Worm (Caenorhabditis elegans): ENCODE measurements around the gene kcc-2.

Gene kcc-2

DNA sequence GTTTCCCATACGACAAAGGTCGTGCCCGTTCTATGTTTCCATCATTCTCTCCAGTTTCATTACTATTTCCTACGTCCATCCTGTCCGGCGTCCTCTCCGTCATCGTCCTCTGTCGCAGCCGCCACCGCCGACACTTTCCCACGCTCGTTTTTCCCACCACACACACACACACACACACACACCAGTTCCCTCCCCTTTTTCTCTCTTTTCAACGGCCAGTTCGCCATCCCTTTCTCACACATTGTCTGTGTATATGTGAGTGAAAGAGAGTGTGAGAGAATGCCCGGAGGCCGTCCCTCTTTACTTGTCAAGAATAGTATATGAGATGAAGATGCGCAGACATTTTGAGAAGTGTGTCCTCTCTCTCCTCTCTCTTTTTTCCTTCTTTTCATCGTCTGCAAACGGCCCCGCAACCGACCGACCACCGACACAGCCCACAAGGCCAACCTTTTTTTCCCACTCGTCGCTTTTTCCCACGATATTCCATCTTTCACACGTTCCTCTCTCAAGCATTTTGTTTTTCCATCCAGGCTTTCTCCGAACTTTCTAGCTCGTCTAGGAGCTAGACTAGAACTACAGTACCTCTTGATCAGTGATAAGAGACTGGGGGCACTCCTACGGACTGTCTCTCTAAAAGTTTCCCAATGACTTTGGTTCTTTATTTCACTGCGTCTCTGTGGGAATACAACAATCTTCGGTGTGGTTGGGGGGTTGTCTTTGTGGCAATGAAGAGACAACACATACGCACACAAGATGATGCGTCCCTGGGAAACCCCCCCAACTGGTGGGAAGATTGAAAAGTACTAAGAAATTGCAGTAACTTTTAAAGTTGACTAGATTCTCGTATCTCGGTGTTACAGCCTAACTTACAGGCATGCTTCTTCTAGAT, 56.5 kb downstream of the kcc-2 start (continued):
- peak; percentile 63 for TF ChIP-seq fkh-10 (GFP tag; optimal IDR thresholded peaks at IDR 0.05)
- TF ChIP-seq nhr-28 (tag; optimal IDR thresholded peaks at IDR 0.05): no peak
- TF ChIP-seq efl-3 (GFP tag; optimal IDR thresholded peaks at IDR 0.05): no peak
- no peak for TF ChIP-seq ces-1 (GFP tag; optimal IDR thresholded peaks at IDR 0.05)
- peak; percentile 65 to 75 for TF ChIP-seq lsy-2 (tag; optimal IDR thresholded peaks at IDR 0.05)
- TF ChIP-seq lin-35 (GFP tag; optimal IDR thresholded peaks at IDR 0.05): peak; percentile 59 to 68
- TF ChIP-seq fkh-8 (tag; optimal IDR thresholded peaks at IDR 0.05): peak; percentile 55
- no peak for TF ChIP-seq hlh-17 (GFP tag; optimal IDR thresholded peaks at IDR 0.05; ENCODE audit: borderline replicate concordance)
- TF ChIP-seq Y116A8C.19 (tag; optimal IDR thresholded peaks at IDR 0.05; ENCODE audit: borderline replicate concordance): no peak
- no peak for TF ChIP-seq C34B4.2 (tag; optimal IDR thresholded peaks at IDR 0.05)
- TF ChIP-seq fkh-4 (tag; optimal IDR thresholded peaks at IDR 0.05; ENCODE audit: borderline replicate concordance): no peak
- TF ChIP-seq unc-98 (GFP tag; IDR thresholded peaks at IDR 0.05): no peak
- no peak for TF ChIP-seq ceh-8 (GFP tag; optimal IDR thresholded peaks at IDR 0.05)
- TF ChIP-seq fos-1 (tag; optimal IDR thresholded peaks at IDR 0.05): no peak
- peak; percentile 84 for TF ChIP-seq snpc-4 (tag; optimal IDR thresholded peaks at IDR 0.05)
- TF ChIP-seq tlp-1 (tag; optimal IDR thresholded peaks at IDR 0.05): no peak
- peak; percentile 77 for TF ChIP-seq nhr-47 (tag; optimal IDR thresholded peaks at IDR 0.05)
- peak; percentile 79 for TF ChIP-seq nhr-90 (tag; optimal IDR thresholded peaks at IDR 0.05; ENCODE audit: poor library complexity)
- no peak for TF ChIP-seq alr-1 (tag; optimal IDR thresholded peaks at IDR 0.05; ENCODE audit: borderline replicate concordance)
- TF ChIP-seq ama-1 (optimal IDR thresholded peaks at IDR 0.05): no peak
- TF ChIP-seq zip-4 (GFP tag; optimal IDR thresholded peaks at IDR 0.05): no peak
- TF ChIP-seq sup-37 (GFP tag; optimal IDR thresholded peaks at IDR 0.05): no peak
- peak; percentile 56 for TF ChIP-seq irx-1 (tag; optimal IDR thresholded peaks at IDR 0.05)
- peak; percentile 96 for TF ChIP-seq nhr-85 (tag)
- TF ChIP-seq pax-3 (tag; optimal IDR thresholded peaks at IDR 0.05): no peak
- no peak for TF ChIP-seq nhr-84 (tag; optimal IDR thresholded peaks at IDR 0.05)
- TF ChIP-seq isw-1 (GFP tag; IDR thresholded peaks at IDR 0.05): peak; percentile 47
- no peak for TF ChIP-seq sptf-1 (tag; optimal IDR thresholded peaks at IDR 0.05)
- peak; percentile 38 for TF ChIP-seq aly-2 (tag; optimal IDR thresholded peaks at IDR 0.05)
- TF ChIP-seq nhr-11 (tag; optimal IDR thresholded peaks at IDR 0.05): no peak
- TF ChIP-seq snu-23 (GFP tag; optimal IDR thresholded peaks at IDR 0.05): peak; percentile 92
- peak; percentile 68 for TF ChIP-seq jun-1 (tag; optimal IDR thresholded peaks at IDR 0.05)
- TF ChIP-seq ztf-4 (tag; optimal IDR thresholded peaks at IDR 0.05): peak; percentile 15
- TF ChIP-seq ceh-82 (tag; optimal IDR thresholded peaks at IDR 0.05): peak in 2 of 3 experiments; percentile 25 to 69
- TF ChIP-seq mab-9 (GFP tag; IDR thresholded peaks at IDR 0.05): 0 out of 2 replicates have a peak, but pooled peaks have one; percentile 7
- TF ChIP-seq C16A3.4 (tag; optimal IDR thresholded peaks at IDR 0.05): peak; percentile 41
- TF ChIP-seq lin-39 (tag; optimal IDR thresholded peaks at IDR 0.05): no peak
- no peak for TF ChIP-seq F16B12.6 (tag; optimal IDR thresholded peaks at IDR 0.05)
- TF ChIP-seq dpl-1 (GFP tag; optimal IDR thresholded peaks at IDR 0.05): peak; percentile 46 to 55 (median 52)
- TF ChIP-seq lin-13 (GFP tag; optimal IDR thresholded peaks at IDR 0.05): peak; percentile 47
- peak; percentile 95 for TF ChIP-seq blmp-1 (tag; optimal IDR thresholded peaks at IDR 0.05)
- peak; percentile 52 for TF ChIP-seq unc-130 (tag; optimal IDR thresholded peaks at IDR 0.05)
- TF ChIP-seq xbp-1 (tag; optimal IDR thresholded peaks at IDR 0.05): peak; percentile 75
- no peak for TF ChIP-seq vab-15 (tag; optimal IDR thresholded peaks at IDR 0.05)
- TF ChIP-seq unc-62 (GFP tag; optimal IDR thresholded peaks at IDR 0.05): no peak
- no peak for TF ChIP-seq lin-15B (tag; optimal IDR thresholded peaks at IDR 0.05)
- no peak for TF ChIP-seq nhr-76 (tag; optimal IDR thresholded peaks at IDR 0.05)
- TF ChIP-seq nhr-77 (tag; optimal IDR thresholded peaks at IDR 0.05): peak; percentile 56
- TF ChIP-seq dsc-1 (tag; optimal IDR thresholded peaks at IDR 0.05): peak; percentile 51
- no peak for TF ChIP-seq sox-4 (tag; optimal IDR thresholded peaks at IDR 0.05)
- peak; percentile 68 for TF ChIP-seq unc-86 (tag; optimal IDR thresholded peaks at IDR 0.05)
- no peak for TF ChIP-seq aha-1 (tag; optimal IDR thresholded peaks at IDR 0.05)

Data from whole organism, L1 larva.